Fruit fly (Drosophila melanogaster) whole organism, adult: ENCODE measurements around the gene Hmbs.

ENCODE experiments used
- CG11617 ChIP-seq: fragments of 200-800 bp; sonication (Bioruptor generic); optimal IDR thresholded peaks from 2 replicates; lab custom pipeline; 2017; ENCODE audit warnings: mild to moderate bottlenecking, missing biosample characterization, missing genetic modification reagents, missing genetic modification characterization
- CG12768 ChIP-seq: fragments of 200-800 bp; sonication (Bioruptor generic); optimal IDR thresholded peaks from 2 replicates; lab custom pipeline; 2017; ENCODE audit warnings: missing biosample characterization, missing genetic modification characterization, mild to moderate bottlenecking, moderate library complexity, missing genetic modification reagents
- CG14711 ChIP-seq: fragments of 200-800 bp; sonication (Bioruptor generic); optimal IDR thresholded peaks from 2 replicates; lab custom pipeline; 2018; ENCODE audit warnings: missing biosample characterization, mild to moderate bottlenecking, missing genetic modification characterization, moderate library complexity
- CG1620 ChIP-seq: fragments of 200-800 bp; sonication (Bioruptor generic); optimal IDR thresholded peaks from 2 replicates; lab custom pipeline; 2016; ENCODE audit warnings: missing biosample characterization, missing genetic modification characterization
- CG33017 ChIP-seq: fragments of 200-800 bp; sonication (Bioruptor generic); optimal IDR thresholded peaks from 2 replicates; lab custom pipeline; 2018; ENCODE audit warnings: missing biosample characterization, mild to moderate bottlenecking, missing genetic modification characterization, moderate library complexity
- CG5204 ChIP-seq: fragments of 200-800 bp; sonication (Bioruptor generic); optimal IDR thresholded peaks from 2 replicates; lab custom pipeline; 2016; ENCODE audit warnings: missing biosample characterization, missing genetic modification characterization
- CG7045 ChIP-seq: fragments of 200-800 bp; sonication (Bioruptor generic); optimal IDR thresholded peaks from 2 replicates; lab custom pipeline; 2017; ENCODE audit warnings: missing biosample characterization, mild to moderate bottlenecking, missing genetic modification characterization
- CG7101 ChIP-seq: fragments of 200-800 bp; sonication (Bioruptor generic); optimal IDR thresholded peaks from 2 replicates; lab custom pipeline; 2018; ENCODE audit warnings: missing biosample characterization, mild to moderate bottlenecking, missing genetic modification characterization, moderate library complexity
- Clk ChIP-seq: fragments of 200-800 bp; sonication (Bioruptor generic); optimal IDR thresholded peaks from 2 replicates; lab custom pipeline; 2017; ENCODE audit warnings: missing biosample characterization, missing genetic modification characterization
- Crg-1 ChIP-seq: fragments of 200-800 bp; sonication (Bioruptor generic); optimal IDR thresholded peaks from 2 replicates; lab custom pipeline; 2016; ENCODE audit warnings: missing biosample characterization, missing genetic modification characterization
- Hr96 ChIP-seq: fragments of 200-800 bp; sonication (Bioruptor generic); optimal IDR thresholded peaks from 2 replicates; lab custom pipeline; 2016; ENCODE audit warnings: missing biosample characterization, missing genetic modification characterization
- Mnt ChIP-seq: fragments of 200-800 bp; sonication (Bioruptor generic); optimal IDR thresholded peaks from 2 replicates; lab custom pipeline; 2016; ENCODE audit warnings: missing biosample characterization, mild to moderate bottlenecking, missing genetic modification characterization
- bab1 ChIP-seq: fragments of 200-800 bp; sonication (Bioruptor generic); optimal IDR thresholded peaks from 3 replicates; lab custom pipeline; 2019; ENCODE audit warnings: missing biosample characterization, mild to moderate bottlenecking, missing genetic modification characterization, moderate library complexity
- cic ChIP-seq: fragments of 200-800 bp; sonication (Bioruptor generic); optimal IDR thresholded peaks from 2 replicates; lab custom pipeline; 2017; ENCODE audit warnings: missing biosample characterization, mild to moderate bottlenecking, missing genetic modification characterization, moderate library complexity
- cnc ChIP-seq, 2 experiments: fragments of >200 bp; optimal IDR thresholded peaks; 2 replicates each; lab custom pipeline; 2017
- kay ChIP-seq: fragments of 200-800 bp; sonication (Bioruptor generic); peaks from one replicate; lab custom pipeline; 2016; ENCODE audit warnings: missing biosample characterization, missing genetic modification characterization, borderline replicate concordance
- ovo ChIP-seq: fragments of 200-800 bp; sonication (Bioruptor generic); optimal IDR thresholded peaks from 2 replicates; lab custom pipeline; 2016; ENCODE audit warnings: missing biosample characterization, missing genetic modification characterization
- pad ChIP-seq: fragments of 200-800 bp; sonication (Bioruptor generic); optimal IDR thresholded peaks from 3 replicates; lab custom pipeline; 2017; ENCODE audit warnings: missing biosample characterization, missing genetic modification characterization, mild to moderate bottlenecking, moderate library complexity, missing genetic modification reagents
- tj ChIP-seq: fragments of 200-800 bp; sonication (Bioruptor generic); optimal IDR thresholded peaks from 3 replicates; lab custom pipeline; 2017; ENCODE audit warnings: missing biosample characterization, mild to moderate bottlenecking, missing genetic modification characterization, moderate library complexity
- toe ChIP-seq: fragments of 200-800 bp; sonication (Bioruptor generic); optimal IDR thresholded peaks from 2 replicates; lab custom pipeline; 2016; ENCODE audit warnings: missing biosample characterization, missing genetic modification characterization

The Hmbs gene

dm6 chr3L:1302950-1303352 lies 31.7 kb upstream of the Hmbs start:
- TF ChIP-seq Crg-1 (GFP tag; lab: Kevin White, UChicago) (no peak), cic (GFP tag; lab: Kevin White, UChicago) (no peak), CG5204 (no peak), Clk (GFP tag; lab: Kevin White, UChicago) (no peak), bab1 (GFP tag; lab: Kevin White, UChicago) (no peak), Hr96 (GFP tag; lab: Kevin White, UChicago) (no peak), CG33017 (tag; lab: Kevin White, UChicago) (no peak), CG12768 (GFP tag; lab: Kevin White, UChicago) (no peak), pad (GFP tag; lab: Kevin White, UChicago) (no peak), cnc (optimal IDR thresholded peaks at IDR 0.05; lab: Kevin White, UChicago) (no peak), ovo (no peak), CG14711 (tag; lab: Kevin White, UChicago) (no peak), kay (no peak), tj (no peak), toe (GFP tag; lab: Kevin White, UChicago) (no peak)

dm6 chr3L:1305317-1305716 lies 29.4 kb upstream of the Hmbs start:
- TF ChIP-seq CG12768 (GFP tag; lab: Kevin White, UChicago): peak; percentile 20
- no peak for TF ChIP-seq pad (GFP tag; lab: Kevin White, UChicago)
- TF ChIP-seq cic (GFP tag; lab: Kevin White, UChicago): peak; percentile 73
- TF ChIP-seq CG33017 (tag; lab: Kevin White, UChicago): peak; percentile 21

dm6 chr3L:1307005-1307632 lies 27.6 kb upstream of the Hmbs start, which contains the start of the genes Ctr9 and Nt5a:
Gene Ctr9 (plus strand): TSS chr3L:1307224.
Gene Nt5a (minus strand): TSS chr3L:1307418.
- TF ChIP-seq kay: no peak
- TF ChIP-seq CG1620 (GFP tag; lab: Kevin White, UChicago): peak; percentile 86
- peak; percentile 75 for TF ChIP-seq Crg-1 (GFP tag; lab: Kevin White, UChicago)
- peak; percentile 22 for TF ChIP-seq ovo
- no peak for TF ChIP-seq Hr96 (GFP tag; lab: Kevin White, UChicago)
- TF ChIP-seq pad (GFP tag; lab: Kevin White, UChicago): peak; percentile 12
- peak; percentile 78 for TF ChIP-seq Mnt
- TF ChIP-seq CG7045 (GFP tag; lab: Kevin White, UChicago): peak; percentile 5
- no peak for TF ChIP-seq CG5204
- peak; percentile 70 for TF ChIP-seq CG7101 (tag; lab: Kevin White, UChicago)
- TF ChIP-seq bab1 (GFP tag; lab: Kevin White, UChicago): peak; percentile 59
- peak; percentile 37 for TF ChIP-seq CG12768 (GFP tag; lab: Kevin White, UChicago)
- peak; percentile 81 for TF ChIP-seq cic (GFP tag; lab: Kevin White, UChicago)
- TF ChIP-seq toe (GFP tag; lab: Kevin White, UChicago): no peak
- TF ChIP-seq tj: peak; percentile 57
- TF ChIP-seq CG33017 (tag; lab: Kevin White, UChicago): peak; percentile 13
- TF ChIP-seq Clk (GFP tag; lab: Kevin White, UChicago): no peak
- TF ChIP-seq cnc (optimal IDR thresholded peaks at IDR 0.05; lab: Kevin White, UChicago): no peak
- peak; percentile 60 for TF ChIP-seq CG11617 (GFP tag; lab: Kevin White, UChicago)
- peak; percentile 78 for TF ChIP-seq CG14711 (tag; lab: Kevin White, UChicago)

- TF ChIP-seq kay: no peak
- TF ChIP-seq ovo: peak; percentile 43
- TF ChIP-seq bab1 (GFP tag; lab: Kevin White, UChicago): no peak
- TF ChIP-seq Mnt: peak; percentile 83
- TF ChIP-seq CG12768 (GFP tag; lab: Kevin White, UChicago): peak; percentile 38
- TF ChIP-seq cic (GFP tag; lab: Kevin White, UChicago): no peak
- TF ChIP-seq tj: peak; percentile 91
- no peak for TF ChIP-seq cnc (optimal IDR thresholded peaks at IDR 0.05; lab: Kevin White, UChicago)
- peak; percentile 16 for TF ChIP-seq Clk (GFP tag; lab: Kevin White, UChicago)
- no peak for TF ChIP-seq Hr96 (GFP tag; lab: Kevin White, UChicago)
- peak; percentile 82 for TF ChIP-seq CG1620 (GFP tag; lab: Kevin White, UChicago)
- peak; percentile 68 for TF ChIP-seq Crg-1 (GFP tag; lab: Kevin White, UChicago)
- TF ChIP-seq toe (GFP tag; lab: Kevin White, UChicago): peak; percentile 90
- TF ChIP-seq CG7101 (tag; lab: Kevin White, UChicago): peak; percentile 83
- TF ChIP-seq CG5204: peak; percentile 90
- TF ChIP-seq CG14711 (tag; lab: Kevin White, UChicago): peak; percentile 43
- TF ChIP-seq pad (GFP tag; lab: Kevin White, UChicago): peak; percentile 59
- TF ChIP-seq CG11617 (GFP tag; lab: Kevin White, UChicago): peak; percentile 91
- peak; percentile 72 for TF ChIP-seq CG7045 (GFP tag; lab: Kevin White, UChicago)
- TF ChIP-seq CG33017 (tag; lab: Kevin White, UChicago): peak; percentile 81
Measured at dm6 chr3L:1313039-1313766, 21.5 kb upstream of the Hmbs start, which contains the start of the genes sturkopf and Herc4. Gene sturkopf (minus strand): TSS chr3L:1313377. Gene Herc4 (plus strand): TSS chr3L:1313696.

dm6 chr3L:1318241-1318640 lies 16.4 kb upstream of the Hmbs start, which contains the start of gene Myo61F:
Gene Myo61F (plus strand): TSS chr3L:1318480.
- TF ChIP-seq bab1 (GFP tag; lab: Kevin White, UChicago) (peak; percentile 54), Mnt (peak; percentile 28), tj (peak; percentile 42), CG5204 (no peak)
